Worm (Caenorhabditis elegans) whole organism, late embryonic: ENCODE results near the gene F54F2.6.
A peak's percentile ranks its signal among the peaks of the same experiment; 100 is the strongest.

Experiments
- C08G9.2 ChIP-seq: sonication (generic microtip); optimal IDR thresholded peaks from 2 replicates; lab custom pipeline; 2016; ENCODE audit warnings: mild to moderate bottlenecking, missing genetic modification characterization, moderate library complexity, missing compliant biosample characterization
- C38D4.7 ChIP-seq: fragments of 200-800 bp; sonication (Bioruptor generic); optimal IDR thresholded peaks from 2 replicates; lab custom pipeline; 2018; ENCODE audit warnings: mild to moderate bottlenecking, missing genetic modification characterization, moderate library complexity, missing compliant biosample characterization
- F13H6.1 ChIP-seq: sonication (generic microtip); optimal IDR thresholded peaks from 2 replicates; lab custom pipeline; 2016; ENCODE audit warnings: missing genetic modification characterization, missing compliant biosample characterization
- K09A11.1 ChIP-seq: sonication (generic microtip); optimal IDR thresholded peaks from 2 replicates; lab custom pipeline; 2017; ENCODE audit warnings: antibody characterized with exemption, mild to moderate bottlenecking, missing genetic modification characterization, missing compliant biosample characterization; ENCODE audit not compliant: insufficient read depth
- T23F11.4 ChIP-seq: fragments of 200-800 bp; sonication (Bioruptor generic); optimal IDR thresholded peaks from 2 replicates; lab custom pipeline; 2018; ENCODE audit warnings: mild to moderate bottlenecking, missing genetic modification characterization, missing compliant biosample characterization
- ceh-14 ChIP-seq: sonication (generic microtip); optimal IDR thresholded peaks from 2 replicates; lab custom pipeline; 2016; ENCODE audit warnings: missing genotype, missing genetic modification characterization, missing compliant biosample characterization
- ceh-18 ChIP-seq: sonication (generic microtip); optimal IDR thresholded peaks from 2 replicates; lab custom pipeline; 2016; ENCODE audit warnings: missing genetic modification characterization, missing compliant biosample characterization
- ceh-2 ChIP-seq: sonication (generic microtip); optimal IDR thresholded peaks from 2 replicates; lab custom pipeline; 2016; ENCODE audit warnings: missing genotype, missing genetic modification characterization, missing compliant biosample characterization
- ceh-30 ChIP-seq: fragments of 150-350 bp; optimal IDR thresholded peaks from 2 replicates; lab custom pipeline; 2014; ENCODE audit warnings: missing biosample characterization, missing genetic modification characterization
- ceh-31 ChIP-seq: sonication (generic microtip); optimal IDR thresholded peaks from 2 replicates; lab custom pipeline; 2016; ENCODE audit warnings: missing genetic modification characterization, missing compliant biosample characterization
- ceh-45 ChIP-seq: fragments of 200-800 bp; sonication (Bioruptor generic); IDR thresholded peaks from 2 replicates; pipeline ENCODE4 v1.3.6; 2022; ENCODE audit warnings: missing genetic modification reagents, missing genetic modification characterization, missing compliant biosample characterization
- ceh-48 ChIP-seq: sonication (generic microtip); optimal IDR thresholded peaks from 2 replicates; lab custom pipeline; 2016; ENCODE audit warnings: missing genetic modification characterization, inconsistent platforms, missing compliant biosample characterization
- dmd-4 ChIP-seq: sonication (generic microtip); optimal IDR thresholded peaks from 2 replicates; lab custom pipeline; 2016; ENCODE audit warnings: borderline replicate concordance, missing genetic modification characterization, missing compliant biosample characterization
- elt-2 ChIP-seq: sonication (generic microtip); optimal IDR thresholded peaks from 2 replicates; lab custom pipeline; 2016; ENCODE audit warnings: missing genetic modification reagents, missing genetic modification characterization, missing compliant biosample characterization
- elt-4 ChIP-seq: sonication (generic microtip); optimal IDR thresholded peaks from 2 replicates; lab custom pipeline; 2016; ENCODE audit warnings: missing genetic modification characterization, missing compliant biosample characterization
- ets-4 ChIP-seq: sonication (generic microtip); optimal IDR thresholded peaks from 2 replicates; lab custom pipeline; 2016; ENCODE audit warnings: missing genetic modification characterization, missing compliant biosample characterization
- eyg-1 ChIP-seq: sonication (generic microtip); optimal IDR thresholded peaks from 2 replicates; lab custom pipeline; 2016; ENCODE audit warnings: missing genotype, missing genetic modification characterization, missing compliant biosample characterization
- fkh-10 ChIP-seq: fragments of 150-350 bp; optimal IDR thresholded peaks from 2 replicates; lab custom pipeline; 2014; ENCODE audit warnings: missing biosample characterization, missing genetic modification reagents, missing genetic modification characterization
- fkh-6 ChIP-seq: sonication (generic microtip); optimal IDR thresholded peaks from 2 replicates; lab custom pipeline; 2016; ENCODE audit warnings: missing genetic modification characterization, missing compliant biosample characterization
- hlh-13 ChIP-seq: fragments of 200-800 bp; sonication (Bioruptor generic); optimal IDR thresholded peaks from 2 replicates; lab custom pipeline; 2018; ENCODE audit warnings: mild to moderate bottlenecking, missing genetic modification characterization, missing compliant biosample characterization
- hlh-30 ChIP-seq: sonication (generic microtip); optimal IDR thresholded peaks from 2 replicates; lab custom pipeline; 2017; ENCODE audit warnings: antibody characterized with exemption, missing genetic modification characterization, missing compliant biosample characterization; ENCODE audit not compliant: insufficient read depth
- mec-3 ChIP-seq: sonication (generic microtip); optimal IDR thresholded peaks from 2 replicates; lab custom pipeline; 2016; ENCODE audit warnings: borderline replicate concordance, missing genetic modification characterization, missing compliant biosample characterization
- nfya-1 ChIP-seq: sonication (generic microtip); optimal IDR thresholded peaks from 2 replicates; lab custom pipeline; 2017; ENCODE audit warnings: missing genetic modification characterization, mild to moderate bottlenecking, missing compliant biosample characterization, antibody characterized with exemption, moderate library complexity
- pat-9 ChIP-seq: fragments of 200-800 bp; sonication (Bioruptor generic); optimal IDR thresholded peaks from 2 replicates; lab custom pipeline; 2018; ENCODE audit warnings: mild to moderate bottlenecking, missing genetic modification characterization, moderate library complexity, missing compliant biosample characterization
- pax-1 ChIP-seq: fragments of 150-350 bp; optimal IDR thresholded peaks from 2 replicates; lab custom pipeline; 2014; ENCODE audit warnings: missing biosample characterization, missing genetic modification characterization
- ref-2 ChIP-seq: sonication (generic microtip); optimal IDR thresholded peaks from 2 replicates; lab custom pipeline; 2016; ENCODE audit warnings: missing genetic modification characterization, missing compliant biosample characterization
- rnt-1 ChIP-seq: sonication (generic microtip); optimal IDR thresholded peaks from 2 replicates; lab custom pipeline; 2016; ENCODE audit warnings: missing genetic modification characterization, missing compliant biosample characterization
- sdc-2 ChIP-seq: sonication (generic microtip); optimal IDR thresholded peaks from 2 replicates; lab custom pipeline; 2016; ENCODE audit warnings: missing genotype, missing genetic modification characterization, missing compliant biosample characterization
- sox-2 ChIP-seq: fragments of 200-800 bp; sonication (Bioruptor generic); IDR thresholded peaks from 2 replicates; pipeline ENCODE4 v1.3.6; 2022; ENCODE audit warnings: missing genetic modification reagents, missing genetic modification characterization, missing compliant biosample characterization
- sox-4 ChIP-seq: sonication (generic microtip); optimal IDR thresholded peaks from 2 replicates; lab custom pipeline; 2017; ENCODE audit warnings: mild to moderate bottlenecking, missing genetic modification characterization, inconsistent platforms, missing compliant biosample characterization
- tbx-2 ChIP-seq: sonication (generic microtip); optimal IDR thresholded peaks from 2 replicates; lab custom pipeline; 2016; ENCODE audit warnings: missing genetic modification characterization, missing compliant biosample characterization
- unc-3 ChIP-seq, 2 experiments: fragments of 200-800 bp in 1 of 2; sonication (Bioruptor generic) in 1 of 2; sonication (generic microtip) in 1 of 2; conservative IDR thresholded peaks in 1 of 2; optimal IDR thresholded peaks in 1 of 2; 2 replicates each; pipeline versions ENCODE4 v1.3.6 to Lab custom; 2016 to 2022; ENCODE audit warnings: missing compliant biosample characterization in 2 of 2, missing genetic modification characterization in 2 of 2, missing genetic modification reagents in 1 of 2
- unc-42 ChIP-seq: sonication (generic microtip); optimal IDR thresholded peaks from 2 replicates; lab custom pipeline; 2016; ENCODE audit warnings: missing genotype, missing genetic modification characterization, missing compliant biosample characterization
- unc-55 ChIP-seq: sonication (generic microtip); optimal IDR thresholded peaks from 2 replicates; lab custom pipeline; 2017; ENCODE audit warnings: missing biosample characterization, missing genetic modification reagents, missing genetic modification characterization
- unc-86 ChIP-seq: sonication (generic microtip); optimal IDR thresholded peaks from 2 replicates; lab custom pipeline; 2016; ENCODE audit warnings: missing genetic modification characterization, missing compliant biosample characterization
- zip-5 ChIP-seq: sonication (generic microtip); optimal IDR thresholded peaks from 2 replicates; lab custom pipeline; 2016; ENCODE audit warnings: missing genetic modification characterization, missing compliant biosample characterization
- ztf-16 ChIP-seq: sonication (generic microtip); optimal IDR thresholded peaks from 2 replicates; lab custom pipeline; 2017; ENCODE audit warnings: missing genetic modification characterization, missing compliant biosample characterization

Gene F54F2.6

ce11 chrIII:8801864-8802818, 1.6 kb upstream of the F54F2.6 start (continued):
- TF ChIP-seq pat-9 (no peak), T23F11.4 (GFP tag; lab: Kevin White, UChicago) (no peak), ceh-30 (peak; percentile 93)
- TF ChIP-seq, all 69 proteins: peak for 40

- no peak for TF ChIP-seq fkh-6 (tag; lab: Kevin White, UChicago)
- TF ChIP-seq eyg-1 (tag; lab: Kevin White, UChicago), result no peak
- TF ChIP-seq pax-1 (tag; lab: Kevin White, UChicago), result no peak
- peak; percentile 53 for TF ChIP-seq elt-4 (tag; lab: Kevin White, UChicago)
- TF ChIP-seq ceh-48 (tag; lab: Kevin White, UChicago), result no peak
- TF ChIP-seq, all 69 proteins: peak for 1
These were observed 907 bp upstream of the F54F2.6 start for ce11 chrIII:8801352-8801863.

- no peak for TF ChIP-seq eyg-1 (tag; lab: Kevin White, UChicago)
- TF ChIP-seq ceh-2, result no peak
- TF ChIP-seq ceh-14 (tag; lab: Kevin White, UChicago), result no peak
- TF ChIP-seq mec-3 (tag; lab: Kevin White, UChicago), result no peak
- no peak for TF ChIP-seq unc-3 (GFP tag; conservative IDR thresholded peaks at IDR 0.05; lab: Robert Waterston, UW)
- TF ChIP-seq unc-3 (tag; optimal IDR thresholded peaks at IDR 0.05; lab: Kevin White, UChicago), result no peak
These were observed 239 bp upstream of the F54F2.6 start for ce11 chrIII:8800796-8801083.

ce11 chrIII:8797211-8797733, 3.2 kb downstream of the F54F2.6 start:
- TF ChIP-seq elt-2 (tag; lab: Kevin White, UChicago), result peak; percentile 65
- TF ChIP-seq sox-2 (GFP tag; lab: Robert Waterston, UW), result no peak
- TF ChIP-seq nfya-1 (tag; lab: Kevin White, UChicago), result peak; percentile 66
- TF ChIP-seq unc-3 (GFP tag; conservative IDR thresholded peaks at IDR 0.05; lab: Robert Waterston, UW), result no peak
- TF ChIP-seq unc-3 (tag; optimal IDR thresholded peaks at IDR 0.05; lab: Kevin White, UChicago), result no peak
- peak; percentile 60 for TF ChIP-seq unc-55 (GFP tag; lab: Kevin White, UChicago)
- no peak for TF ChIP-seq fkh-10 (GFP tag; lab: Kevin White, UChicago)
- peak; percentile 20 for TF ChIP-seq unc-42
- TF ChIP-seq F13H6.1 (tag; lab: Kevin White, UChicago), result no peak
- TF ChIP-seq hlh-30 (tag; lab: Kevin White, UChicago), result peak; percentile 19
- TF ChIP-seq ceh-18 (tag; lab: Kevin White, UChicago), result peak; percentile 33
- TF ChIP-seq elt-4 (tag; lab: Kevin White, UChicago), result no peak
- TF ChIP-seq tbx-2, result peak; percentile 23
- no peak for TF ChIP-seq fkh-6 (tag; lab: Kevin White, UChicago)
- TF ChIP-seq ztf-16 (tag; lab: Kevin White, UChicago), result no peak
- TF ChIP-seq hlh-13 (GFP tag; lab: Kevin White, UChicago), result no peak
- no peak for TF ChIP-seq sox-4 (tag; lab: Kevin White, UChicago)
- TF ChIP-seq ceh-31 (tag; lab: Kevin White, UChicago), result peak; percentile 50
- TF ChIP-seq zip-5 (tag; lab: Kevin White, UChicago), result no peak

ce11 chrIII:8795595-8796141, 4.8 kb downstream of the F54F2.6 start:
- TF ChIP-seq unc-55 (GFP tag; lab: Kevin White, UChicago), result peak; percentile 91
- no peak for TF ChIP-seq C38D4.7
- peak; percentile 83 for TF ChIP-seq F13H6.1 (tag; lab: Kevin White, UChicago)
- no peak for TF ChIP-seq pat-9
- TF ChIP-seq C08G9.2 (tag; lab: Kevin White, UChicago), result peak; percentile 60
- TF ChIP-seq dmd-4, result peak; percentile 6
- TF ChIP-seq ceh-45 (GFP tag; lab: Robert Waterston, UW), result no peak
- no peak for TF ChIP-seq ztf-16 (tag; lab: Kevin White, UChicago)
- no peak for TF ChIP-seq zip-5 (tag; lab: Kevin White, UChicago)
- peak; percentile 33 for TF ChIP-seq K09A11.1 (tag; lab: Kevin White, UChicago)
- TF ChIP-seq fkh-10 (GFP tag; lab: Kevin White, UChicago), result no peak
- no peak for TF ChIP-seq unc-86 (tag; lab: Kevin White, UChicago)
- peak; percentile 87 for TF ChIP-seq ref-2
- TF ChIP-seq sox-4 (tag; lab: Kevin White, UChicago), result no peak
- peak; percentile 25 for TF ChIP-seq ets-4
- TF ChIP-seq rnt-1, result peak; percentile 89
- no peak for TF ChIP-seq unc-3 (GFP tag; conservative IDR thresholded peaks at IDR 0.05; lab: Robert Waterston, UW)
- TF ChIP-seq unc-3 (tag; optimal IDR thresholded peaks at IDR 0.05; lab: Kevin White, UChicago), result peak; percentile 17
- peak; percentile 90 for TF ChIP-seq ceh-18 (tag; lab: Kevin White, UChicago)
- TF ChIP-seq sdc-2 (tag; lab: Kevin White, UChicago), result peak; percentile 10
- TF ChIP-seq unc-42, result peak; percentile 69
- TF ChIP-seq ceh-48 (tag; lab: Kevin White, UChicago), result peak; percentile 67
